Fruit fly (Drosophila melanogaster): Measurements from ENCODE around the gene mtg.
A peak's percentile ranks its signal among the peaks of the same experiment; 100 is the strongest.

The mtg gene

dm6 chr3R:8305110-8305509, 54.8 kb downstream of the mtg start, which contains the start of gene Sgt1 (continued):
- no peak for TF ChIP-seq Gug (GFP tag; IDR thresholded peaks at IDR 0.05)
- TF ChIP-seq gce (GFP tag; IDR thresholded peaks at IDR 0.05) = no peak
- TF ChIP-seq klu (GFP tag; IDR thresholded peaks at IDR 0.05) = no peak
- TF ChIP-seq CG12299 (tag; optimal IDR thresholded peaks at IDR 0.05) = no peak
- no peak for TF ChIP-seq CG14014 (GFP tag; IDR thresholded peaks at IDR 0.05)
- TF ChIP-seq al (GFP tag; IDR thresholded peaks at IDR 0.05) = no peak
- TF ChIP-seq CG43689 (GFP tag; IDR thresholded peaks at IDR 0.05) = no peak
- peak; percentile 85 for TF ChIP-seq pita (GFP tag; optimal IDR thresholded peaks at IDR 0.05)
- no peak for TF ChIP-seq CG9876 (GFP tag; optimal IDR thresholded peaks at IDR 0.05)
- peak; percentile 78 for TF ChIP-seq unc-4 (GFP tag; IDR thresholded peaks at IDR 0.05; ENCODE audit: partially characterized antibody)
- TF ChIP-seq gsb-n (tag; optimal IDR thresholded peaks at IDR 0.05) = no peak
- TF ChIP-seq CG17568 (GFP tag; optimal IDR thresholded peaks at IDR 0.05) = no peak
- no peak for TF ChIP-seq CG10959 (GFP tag; IDR thresholded peaks at IDR 0.05)
- TF ChIP-seq wor (GFP tag; IDR thresholded peaks at IDR 0.05) = no peak
- peak; percentile 91 for TF ChIP-seq HLH4C (GFP tag; IDR thresholded peaks at IDR 0.05; ENCODE audit: partially characterized antibody)
- no peak for TF ChIP-seq CG15269 (tag; optimal IDR thresholded peaks at IDR 0.05)
- no peak for TF ChIP-seq CG17802 (tag; optimal IDR thresholded peaks at IDR 0.05)
- no peak for TF ChIP-seq CG13296 (GFP tag; optimal IDR thresholded peaks at IDR 0.05)
- peak; percentile 6 for TF ChIP-seq PHDP (tag; optimal IDR thresholded peaks at IDR 0.05)
- no peak for TF ChIP-seq seq (GFP tag; IDR thresholded peaks at IDR 0.05)
- TF ChIP-seq Vsx1 (GFP tag; optimal IDR thresholded peaks at IDR 0.05) = no peak
- peak; percentile 14 for TF ChIP-seq CG4282 (GFP tag; optimal IDR thresholded peaks at IDR 0.05)
- TF ChIP-seq Trl (optimal IDR thresholded peaks at IDR 0.05) = no peak
- peak; percentile 63 for TF ChIP-seq Trl (GFP tag; optimal IDR thresholded peaks at IDR 0.05)
- TF ChIP-seq chn (GFP tag; optimal IDR thresholded peaks at IDR 0.05) = peak; percentile 43
- TF ChIP-seq sim (GFP tag; IDR thresholded peaks at IDR 0.05) = no peak
- TF ChIP-seq pros (GFP tag; optimal IDR thresholded peaks at IDR 0.05) = no peak
- no peak for TF ChIP-seq Nf-YA (GFP tag; IDR thresholded peaks at IDR 0.05)
- TF ChIP-seq zen (tag; optimal IDR thresholded peaks at IDR 0.05) = peak; percentile 78
- TF ChIP-seq Sox100B (GFP tag; optimal IDR thresholded peaks at IDR 0.05) = no peak
- peak; percentile 48 for TF ChIP-seq Xbp1 (GFP tag; optimal IDR thresholded peaks at IDR 0.05)
- no peak for TF ChIP-seq ATbp (GFP tag; optimal IDR thresholded peaks at IDR 0.05)
- TF ChIP-seq stc (GFP tag; IDR thresholded peaks at IDR 0.05) = no peak
- no peak for TF ChIP-seq jing (GFP tag; optimal IDR thresholded peaks at IDR 0.05)
- TF ChIP-seq mirr (GFP tag; optimal IDR thresholded peaks at IDR 0.05) = no peak
- TF ChIP-seq usp (GFP tag; optimal IDR thresholded peaks at IDR 0.05) = no peak
- TF ChIP-seq bowl (GFP tag; IDR thresholded peaks at IDR 0.05) = no peak
- peak; percentile 80 for TF ChIP-seq CG3847 (GFP tag; IDR thresholded peaks at IDR 0.05)
- peak; percentile 30 for TF ChIP-seq CG8290 (GFP tag; optimal IDR thresholded peaks at IDR 0.05)
- TF ChIP-seq CG8290 (tag; optimal IDR thresholded peaks at IDR 0.05) = no peak
- TF ChIP-seq hth (optimal IDR thresholded peaks at IDR 0.05) = no peak
- no peak for TF ChIP-seq crc (GFP tag; optimal IDR thresholded peaks at IDR 0.05)
- TF ChIP-seq CG34376 (GFP tag; optimal IDR thresholded peaks at IDR 0.05) = peak; percentile 78
- no peak for TF ChIP-seq Sry-β (GFP tag; optimal IDR thresholded peaks at IDR 0.05)
- TF ChIP-seq CG4730 (GFP tag; IDR thresholded peaks at IDR 0.05) = no peak
- TF ChIP-seq Blimp-1 (GFP tag; optimal IDR thresholded peaks at IDR 0.05) = no peak
- no peak for TF ChIP-seq CG6654 (GFP tag; optimal IDR thresholded peaks at IDR 0.05)
- TF ChIP-seq dm (GFP tag; optimal IDR thresholded peaks at IDR 0.05) = peak; percentile 41
- TF ChIP-seq pzg (GFP tag; optimal IDR thresholded peaks at IDR 0.05) = peak; percentile 99
- TF ChIP-seq fu2 (GFP tag; optimal IDR thresholded peaks at IDR 0.05) = no peak
- no peak for TF ChIP-seq CG11695 (GFP tag; IDR thresholded peaks at IDR 0.05)
- no peak for TF ChIP-seq CG6854 (GFP tag; optimal IDR thresholded peaks at IDR 0.05)
- TF ChIP-seq CG11456 (GFP tag; IDR thresholded peaks at IDR 0.05) = no peak
- TF ChIP-seq eyg (GFP tag; optimal IDR thresholded peaks at IDR 0.05) = no peak

Measured in whole organism, embryonic.